Fruit fly (Drosophila melanogaster) whole organism, prepupa: ENCODE results near the gene mbt.

Experiments used
- Blimp-1 ChIP-seq: fragments of 200-800 bp; sonication (Bioruptor generic); optimal IDR thresholded peaks from 3 replicates; lab custom pipeline; 2017; ENCODE audit warnings: missing biosample characterization, missing genetic modification characterization, mild to moderate bottlenecking, moderate library complexity, missing genetic modification reagents
- CG10669 ChIP-seq: fragments of 200-800 bp; sonication (Bioruptor generic); optimal IDR thresholded peaks from 3 replicates; lab custom pipeline; 2018; ENCODE audit warnings: missing biosample characterization, mild to moderate bottlenecking, missing genetic modification characterization, moderate library complexity
- CG11294 ChIP-seq: fragments of 200-800 bp; sonication (Bioruptor generic); IDR thresholded peaks from 2 replicates; pipeline ENCODE4 v1.3.6; 2022; ENCODE audit warnings: missing biosample characterization, missing genetic modification characterization
- CG16779 ChIP-seq: fragments of 200-800 bp; sonication (Bioruptor generic); optimal IDR thresholded peaks from 3 replicates; lab custom pipeline; 2017; ENCODE audit warnings: missing biosample characterization, mild to moderate bottlenecking, missing genetic modification characterization
- CG6792 ChIP-seq: fragments of 200-800 bp; sonication (Bioruptor generic); optimal IDR thresholded peaks from 3 replicates; lab custom pipeline; 2016; ENCODE audit warnings: missing biosample characterization, missing genetic modification characterization
- CG8119 ChIP-seq: fragments of 200-800 bp; sonication (Bioruptor generic); IDR thresholded peaks from 3 replicates; pipeline ENCODE4 v1.3.6; 2022; ENCODE audit warnings: missing biosample characterization, missing genetic modification characterization
- CG8632 ChIP-seq: fragments of 200-800 bp; sonication (Bioruptor generic); optimal IDR thresholded peaks from 3 replicates; lab custom pipeline; 2016; ENCODE audit warnings: missing biosample characterization, missing genetic modification characterization
- Eip93F ChIP-seq: fragments of 200-800 bp; sonication (Bioruptor generic); optimal IDR thresholded peaks from 2 replicates; lab custom pipeline; 2016; ENCODE audit warnings: missing biosample characterization, mild to moderate bottlenecking, missing genetic modification characterization
- Smox ChIP-seq: fragments of 200-800 bp; sonication (Bioruptor generic); optimal IDR thresholded peaks from 3 replicates; lab custom pipeline; 2016; ENCODE audit warnings: missing biosample characterization, missing genetic modification characterization
- Sox102F ChIP-seq: fragments of 200-800 bp; sonication (Bioruptor generic); optimal IDR thresholded peaks from 2 replicates; lab custom pipeline; 2016; ENCODE audit warnings: missing biosample characterization, mild to moderate bottlenecking, missing genetic modification characterization
- eg ChIP-seq: fragments of 200-800 bp; sonication (Bioruptor generic); IDR thresholded peaks from 3 replicates; pipeline ENCODE4 v1.3.6; 2022; ENCODE audit warnings: missing biosample characterization, missing genetic modification characterization
- vri ChIP-seq: fragments of 200-800 bp; sonication (Bioruptor generic); optimal IDR thresholded peaks from 3 replicates; lab custom pipeline; 2016; ENCODE audit warnings: missing biosample characterization, mild to moderate bottlenecking, missing genetic modification characterization

DNA sequence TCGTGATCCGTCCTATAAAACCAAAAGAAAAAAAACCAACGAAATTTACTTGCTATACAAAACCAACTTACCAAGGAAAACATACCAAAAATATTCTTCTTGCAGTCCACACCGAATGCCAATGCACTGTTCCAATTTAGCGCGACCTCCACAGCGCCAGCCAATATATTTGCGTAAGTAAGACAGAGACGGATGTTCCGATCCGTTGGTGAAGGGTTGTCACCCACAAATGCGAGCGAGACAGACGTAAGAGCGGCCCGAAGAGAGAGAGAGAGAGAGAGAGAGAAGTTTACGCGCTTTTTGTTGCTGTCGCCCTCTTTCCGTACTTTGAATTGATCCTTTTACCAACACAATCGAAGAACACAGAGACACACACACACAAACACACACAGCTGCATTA, 2.7 kb upstream of the mbt start:
- TF ChIP-seq vri (GFP tag; lab: Kevin White, UChicago) (no peak), CG8119 (GFP tag; lab: Robert Waterston, UW) (no peak), Sox102F (GFP tag; lab: Kevin White, UChicago) (no peak), Blimp-1 (GFP tag; lab: Kevin White, UChicago) (no peak), CG16779 (tag; lab: Kevin White, UChicago) (no peak), CG10669 (GFP tag; lab: Kevin White, UChicago) (no peak), CG6792 (no peak), eg (GFP tag; lab: Robert Waterston, UW) (no peak), CG11294 (no peak), Eip93F (no peak), Smox (GFP tag; lab: Kevin White, UChicago) (no peak), CG8632 (no peak)
